Worm (Caenorhabditis elegans): ENCODE results near the gene F58E6.13.

DNA sequence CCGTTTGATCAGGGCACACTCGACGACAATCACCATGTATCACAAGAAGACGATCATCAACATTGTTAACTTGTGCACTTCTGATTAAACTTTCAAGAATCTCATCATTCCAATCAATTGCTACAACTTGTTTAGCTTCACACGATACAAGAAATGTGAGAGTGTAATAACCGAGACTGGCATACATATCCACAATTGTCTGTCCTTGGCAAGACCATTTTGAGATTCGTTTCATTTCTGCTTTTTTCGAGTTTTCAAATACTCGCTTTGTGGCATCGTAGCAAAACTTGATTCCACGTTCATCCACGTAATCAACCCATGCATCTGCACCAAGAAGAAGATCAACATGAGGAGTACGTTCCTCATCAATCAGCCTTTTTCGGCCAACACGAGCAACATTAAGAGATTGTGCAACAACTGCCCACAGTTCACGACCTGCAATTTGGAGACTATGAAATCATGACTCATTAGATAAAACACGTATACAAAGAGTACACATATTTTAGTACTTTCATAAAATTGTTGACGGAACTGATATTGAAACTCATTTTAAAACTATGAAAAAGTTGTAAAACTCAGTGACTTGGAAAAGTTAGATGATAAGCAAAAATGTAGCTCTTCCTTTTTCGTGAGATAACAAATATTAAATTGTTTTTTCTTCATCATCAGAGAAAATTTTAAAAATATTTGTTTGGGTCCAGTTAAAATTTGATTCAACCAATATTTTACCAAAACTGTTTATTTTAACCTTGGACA lies 32.4 kb upstream of the F58E6.13 start:
- no peak for TF ChIP-seq dao-5 (tag; optimal IDR thresholded peaks at IDR 0.05)
- TF ChIP-seq him-1 (tag; optimal IDR thresholded peaks at IDR 0.05) = no peak
